Worm (Caenorhabditis elegans) whole organism, late embryonic: ENCODE measurements around the gene srx-22.

Experiments used
- ama-1 ChIP-seq: fragments of 150-350 bp; optimal IDR thresholded peaks from 2 replicates; lab custom pipeline; 2014
- ceh-30 ChIP-seq: fragments of 150-350 bp; optimal IDR thresholded peaks from 2 replicates; lab custom pipeline; 2014; ENCODE audit warnings: missing biosample characterization, missing genetic modification characterization
- nhr-11 ChIP-seq: fragments of 150-350 bp; optimal IDR thresholded peaks from 2 replicates; lab custom pipeline; 2014; ENCODE audit warnings: missing biosample characterization, missing genetic modification characterization
- pag-3 ChIP-seq: sonication (generic microtip); optimal IDR thresholded peaks from 2 replicates; lab custom pipeline; 2016; ENCODE audit warnings: missing compliant biosample characterization, missing genetic modification characterization, borderline replicate concordance
- unc-55 ChIP-seq: sonication (generic microtip); optimal IDR thresholded peaks from 2 replicates; lab custom pipeline; 2017; ENCODE audit warnings: missing biosample characterization, missing genetic modification reagents, missing genetic modification characterization
- ztf-16 ChIP-seq: sonication (generic microtip); optimal IDR thresholded peaks from 2 replicates; lab custom pipeline; 2017; ENCODE audit warnings: missing genetic modification characterization, missing compliant biosample characterization

DNA sequence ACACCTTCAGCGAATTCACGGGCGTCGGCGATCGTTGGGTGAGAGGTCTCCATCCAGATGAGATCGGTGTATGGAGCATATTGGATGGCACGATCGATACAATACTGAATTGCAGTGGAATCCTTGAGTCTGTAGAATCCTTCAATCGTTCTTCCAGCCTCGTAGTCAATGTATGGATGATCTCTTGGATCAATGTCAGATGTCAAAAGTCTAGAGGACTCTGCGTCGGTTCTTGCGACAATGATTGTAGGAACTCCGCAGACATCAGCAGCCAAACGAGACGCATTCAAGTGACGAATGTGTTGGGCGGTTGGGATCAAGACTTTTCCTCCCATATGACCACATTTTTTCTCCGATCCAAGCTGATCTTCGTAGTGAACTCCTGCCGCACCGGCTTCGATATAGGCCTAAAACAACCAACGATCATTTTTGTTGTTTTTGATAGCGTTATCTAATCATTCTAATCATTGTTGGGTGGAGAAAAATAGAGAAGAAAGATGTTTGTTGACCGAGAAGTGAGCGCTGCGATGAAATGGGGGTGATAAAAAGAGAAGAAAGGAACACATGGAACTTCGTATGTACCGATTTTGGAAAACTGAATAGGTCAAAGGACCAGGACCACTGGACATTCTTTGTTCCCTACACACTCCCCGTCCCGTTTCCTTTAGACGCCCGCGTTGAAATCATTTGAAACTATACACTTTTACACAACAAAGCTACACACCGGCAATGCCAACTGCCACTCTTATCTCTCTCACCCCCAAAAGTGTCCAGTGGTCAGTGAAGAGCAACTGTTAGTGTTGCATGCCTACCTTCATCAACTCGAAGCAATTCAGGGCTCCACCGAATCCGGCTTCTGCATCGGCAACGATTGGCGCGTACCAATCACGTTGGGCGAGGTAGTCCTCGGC is 47.1 kb downstream of the srx-22 start:
- no peak for TF ChIP-seq pag-3 (tag; lab: Kevin White, UChicago)
- TF ChIP-seq ztf-16 (tag; lab: Kevin White, UChicago), result no peak
- TF ChIP-seq ceh-30, result no peak
- no peak for TF ChIP-seq nhr-11
- TF ChIP-seq unc-55 (GFP tag; lab: Kevin White, UChicago), result no peak
- no peak for TF ChIP-seq ama-1 (lab: Kevin White, UChicago)
